Fruit fly (Drosophila melanogaster) whole organism, prepupa: Measurements from ENCODE around the gene Bka.

Experiments used
- CG10669 ChIP-seq: fragments of 200-800 bp; sonication (Bioruptor generic); optimal IDR thresholded peaks from 3 replicates; lab custom pipeline; 2018; ENCODE audit warnings: missing biosample characterization, mild to moderate bottlenecking, missing genetic modification characterization, moderate library complexity
- CG11762 ChIP-seq: fragments of 200-800 bp; sonication (Bioruptor generic); optimal IDR thresholded peaks from 3 replicates; lab custom pipeline; 2016; ENCODE audit warnings: missing biosample characterization, missing genetic modification characterization; ENCODE audit not compliant: insufficient read depth
- CG1621 ChIP-seq: fragments of 200-800 bp; sonication (Bioruptor generic); optimal IDR thresholded peaks from 3 replicates; lab custom pipeline; 2018; ENCODE audit warnings: missing biosample characterization, mild to moderate bottlenecking, missing genetic modification characterization
- CG6808 ChIP-seq: fragments of 200-800 bp; sonication (Bioruptor generic); optimal IDR thresholded peaks from 3 replicates; lab custom pipeline; 2017; ENCODE audit warnings: missing biosample characterization, missing genetic modification characterization, mild to moderate bottlenecking, moderate library complexity, missing genetic modification reagents
- CG8119 ChIP-seq: fragments of 200-800 bp; sonication (Bioruptor generic); IDR thresholded peaks from 3 replicates; pipeline ENCODE4 v1.3.6; 2022; ENCODE audit warnings: missing biosample characterization, missing genetic modification characterization
- Ets21C ChIP-seq: fragments of 200-800 bp; sonication (Bioruptor generic); optimal IDR thresholded peaks from 3 replicates; lab custom pipeline; 2016; ENCODE audit warnings: missing biosample characterization, missing genetic modification characterization
- Gug ChIP-seq: fragments of 200-800 bp; sonication (Bioruptor generic); IDR thresholded peaks from 2 replicates; pipeline ENCODE4 v1.3.6; 2022; ENCODE audit warnings: missing biosample characterization, missing genetic modification characterization
- Hr38 ChIP-seq: sonication (Bioruptor generic); optimal IDR thresholded peaks from 2 replicates; lab custom pipeline; 2016; ENCODE audit warnings: missing biosample characterization, missing genetic modification characterization
- dsx ChIP-seq: fragments of 200-800 bp; optimal IDR thresholded peaks from 3 replicates; lab custom pipeline; 2019; ENCODE audit warnings: missing biosample characterization, mild to moderate bottlenecking, missing genetic modification characterization, moderate library complexity; ENCODE audit not compliant: poor library complexity, severe bottlenecking
- esn ChIP-seq: fragments of 200-800 bp; sonication (Bioruptor generic); optimal IDR thresholded peaks from 2 replicates; lab custom pipeline; 2016; ENCODE audit warnings: missing biosample characterization, mild to moderate bottlenecking, missing genetic modification characterization, moderate library complexity
- fd59A ChIP-seq: fragments of 200-800 bp; sonication (Bioruptor generic); optimal IDR thresholded peaks from 2 replicates; lab custom pipeline; 2017; ENCODE audit warnings: missing biosample characterization, mild to moderate bottlenecking, missing genetic modification characterization, missing genetic modification reagents
- lz ChIP-seq: fragments of 200-800 bp; sonication (Bioruptor generic); optimal IDR thresholded peaks from 3 replicates; lab custom pipeline; 2016; ENCODE audit warnings: missing biosample characterization, missing genetic modification characterization

DNA sequence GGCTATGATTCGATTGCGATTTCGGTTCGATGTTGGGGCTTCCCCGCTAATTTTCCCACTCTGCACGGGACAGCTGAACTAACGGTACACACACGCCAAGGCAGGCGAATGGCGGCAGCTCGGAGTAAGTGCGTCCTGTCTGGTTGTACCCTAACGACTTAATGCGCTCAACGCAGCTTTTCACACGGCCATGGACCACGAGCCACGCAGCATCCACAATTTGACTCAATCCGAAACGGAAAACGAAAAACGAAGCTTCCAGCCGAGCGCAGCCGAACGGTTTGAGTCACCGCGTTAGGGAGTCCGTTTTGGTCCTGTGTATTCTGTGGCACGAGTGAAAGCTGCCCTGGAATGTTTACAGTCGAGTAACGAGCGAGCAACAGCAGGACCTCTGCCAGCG is 9.0 kb upstream of the Bka start, which contains the start of gene nAChRalpha6:
- no peak for TF ChIP-seq fd59A (GFP tag; lab: Kevin White, UChicago)
- TF ChIP-seq CG11762 (GFP tag; lab: Kevin White, UChicago), result no peak
- no peak for TF ChIP-seq esn
- TF ChIP-seq dsx (GFP tag; lab: Kevin White, UChicago), result no peak
- TF ChIP-seq Ets21C (GFP tag; lab: Kevin White, UChicago), result no peak
- no peak for TF ChIP-seq Gug (GFP tag; lab: Robert Waterston, UW)
- TF ChIP-seq CG1621, result no peak
- TF ChIP-seq CG8119 (GFP tag; lab: Robert Waterston, UW), result no peak
- TF ChIP-seq Hr38 (GFP tag; lab: Kevin White, UChicago), result no peak
- no peak for TF ChIP-seq CG6808 (GFP tag; lab: Kevin White, UChicago)
- no peak for TF ChIP-seq lz (GFP tag; lab: Kevin White, UChicago)
- TF ChIP-seq CG10669 (GFP tag; lab: Kevin White, UChicago), result no peak
